Worm (Caenorhabditis elegans) whole organism, L1 larva: Measurements from ENCODE around the gene frpr-3.

ENCODE experiments used
- C04F5.9 ChIP-seq: sonication (generic microtip); optimal IDR thresholded peaks from 2 replicates; lab custom pipeline; 2016; ENCODE audit warnings: missing genetic modification characterization, missing compliant biosample characterization
- C34B4.2 ChIP-seq: sonication (generic microtip); optimal IDR thresholded peaks from 2 replicates; lab custom pipeline; 2017; ENCODE audit warnings: mild to moderate bottlenecking, missing genetic modification characterization, missing compliant biosample characterization
- aha-1 ChIP-seq: fragments of 150-350 bp; optimal IDR thresholded peaks from 2 replicates; lab custom pipeline; 2014; ENCODE audit warnings: missing biosample characterization, missing genetic modification characterization
- aly-2 ChIP-seq: fragments of 150-350 bp; optimal IDR thresholded peaks from 2 replicates; lab custom pipeline; 2014; ENCODE audit warnings: missing biosample characterization, missing genetic modification characterization
- blmp-1 ChIP-seq: fragments of 150-350 bp; optimal IDR thresholded peaks from 2 replicates; lab custom pipeline; 2014; ENCODE audit warnings: missing biosample characterization, missing genetic modification characterization
- ceh-88 ChIP-seq: fragments of 200-800 bp; sonication (Bioruptor generic); IDR thresholded peaks from 2 replicates; pipeline ENCODE4 v1.3.6; 2022; ENCODE audit warnings: missing genetic modification characterization, missing compliant biosample characterization
- ceh-90 ChIP-seq: sonication (generic microtip); optimal IDR thresholded peaks from 2 replicates; lab custom pipeline; 2016; ENCODE audit warnings: missing genetic modification characterization, missing compliant biosample characterization
- efl-1 ChIP-seq, 4 experiments: fragments of 150-350 bp; optimal IDR thresholded peaks in 3 of 4; peaks in 1 of 4; 1 replicate in 1 of 4; 2 replicates in 3 of 4; lab custom pipeline; 2014; ENCODE audit warnings: missing biosample characterization in 2 of 4, missing genetic modification characterization in 2 of 4, missing genetic modification reagents in 2 of 4
- efl-3 ChIP-seq: fragments of 200-800 bp; sonication (Bioruptor generic); optimal IDR thresholded peaks from 2 replicates; lab custom pipeline; 2018; ENCODE audit warnings: mild to moderate bottlenecking, missing genetic modification characterization, missing compliant biosample characterization
- egl-13 ChIP-seq: sonication (generic microtip); optimal IDR thresholded peaks from 2 replicates; lab custom pipeline; 2016; ENCODE audit warnings: missing genotype, missing genetic modification reagents, missing genetic modification characterization, missing compliant biosample characterization
- egl-27 ChIP-seq, 2 experiments: fragments of 150-350 bp in 1 of 2; sonication (generic microtip); optimal IDR thresholded peaks; 3 replicates each; lab custom pipeline; 2017 to 2018; ENCODE audit warnings: missing biosample characterization in 2 of 2, missing genetic modification characterization in 2 of 2, missing genetic modification reagents in 2 of 2
- elt-2 ChIP-seq: sonication (generic microtip); optimal IDR thresholded peaks from 2 replicates; lab custom pipeline; 2016; ENCODE audit warnings: missing genetic modification characterization, mild to moderate bottlenecking, inconsistent platforms, missing compliant biosample characterization, missing genetic modification reagents
- elt-3 ChIP-seq, 6 experiments: fragments of 150-350 bp in 1 of 6; sonication (generic microtip); optimal IDR thresholded peaks; 2 replicates each; lab custom pipeline; 2017 to 2018; ENCODE audit warnings: missing biosample characterization in 6 of 6, missing genetic modification characterization in 6 of 6, inconsistent platforms in 1 of 6
- ets-5 ChIP-seq: fragments of 200-800 bp; sonication (Bioruptor generic); IDR thresholded peaks from 2 replicates; pipeline ENCODE4 v1.3.6; 2022; ENCODE audit warnings: missing genetic modification characterization, missing compliant biosample characterization
- fkh-4 ChIP-seq: sonication (generic microtip); optimal IDR thresholded peaks from 2 replicates; lab custom pipeline; 2016; ENCODE audit warnings: missing compliant biosample characterization, missing genetic modification characterization, borderline replicate concordance
- fos-1 ChIP-seq: fragments of 150-350 bp; optimal IDR thresholded peaks from 2 replicates; lab custom pipeline; 2014; ENCODE audit warnings: missing biosample characterization, missing genetic modification characterization
- grh-1 ChIP-seq: fragments of 200-800 bp; sonication (Bioruptor generic); IDR thresholded peaks from 2 replicates; pipeline ENCODE4 v1.3.6; 2022; ENCODE audit warnings: missing genetic modification reagents, missing genetic modification characterization, missing compliant biosample characterization
- hlh-17 ChIP-seq: fragments of 200-800 bp; sonication (Bioruptor generic); optimal IDR thresholded peaks from 2 replicates; lab custom pipeline; 2018; ENCODE audit warnings: missing genetic modification characterization, mild to moderate bottlenecking, missing compliant biosample characterization, moderate library complexity, borderline replicate concordance
- irx-1 ChIP-seq: sonication (generic microtip); optimal IDR thresholded peaks from 2 replicates; lab custom pipeline; 2016; ENCODE audit warnings: missing genetic modification characterization, missing compliant biosample characterization
- isw-1 ChIP-seq: fragments of 200-800 bp; sonication (Bioruptor generic); IDR thresholded peaks from 2 replicates; pipeline ENCODE4 v1.3.6; 2022; ENCODE audit warnings: missing genetic modification characterization, missing compliant biosample characterization
- jun-1 ChIP-seq: fragments of 150-350 bp; optimal IDR thresholded peaks from 2 replicates; lab custom pipeline; 2014; ENCODE audit warnings: missing biosample characterization, missing genetic modification reagents, missing genetic modification characterization
- lin-14 ChIP-seq: fragments of 200-800 bp; sonication (Bioruptor generic); optimal IDR thresholded peaks from 2 replicates; lab custom pipeline; 2018; ENCODE audit warnings: mild to moderate bottlenecking, missing genetic modification characterization, moderate library complexity, missing compliant biosample characterization
- lin-15B ChIP-seq: fragments of 150-350 bp; sonication (generic microtip); optimal IDR thresholded peaks from 3 replicates; lab custom pipeline; 2014; ENCODE audit warnings: missing biosample characterization, missing genetic modification characterization
- lin-35 ChIP-seq, 2 experiments: fragments of 150-350 bp; optimal IDR thresholded peaks; 2 replicates each; lab custom pipeline; 2014; ENCODE audit warnings: missing biosample characterization in 2 of 2, missing genetic modification characterization in 2 of 2, missing genetic modification reagents in 2 of 2
- lin-39 ChIP-seq: fragments of 150-350 bp; optimal IDR thresholded peaks from 2 replicates; lab custom pipeline; 2014; ENCODE audit warnings: missing biosample characterization, missing genetic modification reagents, missing genetic modification characterization
- lsy-2 ChIP-seq, 2 experiments: fragments of 150-350 bp; optimal IDR thresholded peaks; 2 replicates each; lab custom pipeline; 2014; ENCODE audit warnings: missing biosample characterization in 2 of 2, missing genetic modification characterization in 2 of 2
- mab-9 ChIP-seq: fragments of 200-800 bp; sonication (Bioruptor generic); IDR thresholded peaks from 2 replicates; pipeline ENCODE4 v1.3.6; 2022; ENCODE audit warnings: missing genetic modification reagents, missing genetic modification characterization, missing compliant biosample characterization
- mdl-1 ChIP-seq, 2 experiments: fragments of 150-350 bp; optimal IDR thresholded peaks; 2 replicates each; lab custom pipeline; 2014 to 2017; ENCODE audit warnings: missing biosample characterization in 2 of 2, missing genetic modification characterization in 2 of 2, inconsistent platforms in 1 of 2
- nhr-11 ChIP-seq: fragments of 150-350 bp; optimal IDR thresholded peaks from 2 replicates; lab custom pipeline; 2014; ENCODE audit warnings: missing biosample characterization, missing genetic modification characterization
- nhr-19 ChIP-seq: fragments of 200-800 bp; sonication (Bioruptor generic); conservative IDR thresholded peaks from 2 replicates; pipeline ENCODE4 v1.3.6; 2022; ENCODE audit warnings: missing genetic modification characterization, missing compliant biosample characterization
- nhr-20 ChIP-seq: sonication (generic microtip); optimal IDR thresholded peaks from 2 replicates; lab custom pipeline; 2016; ENCODE audit warnings: mild to moderate bottlenecking, missing genetic modification characterization, missing compliant biosample characterization
- nhr-237 ChIP-seq: fragments of 150-350 bp; optimal IDR thresholded peaks from 2 replicates; lab custom pipeline; 2014; ENCODE audit warnings: missing biosample characterization, missing genetic modification characterization
- nhr-76 ChIP-seq: sonication (generic microtip); optimal IDR thresholded peaks from 2 replicates; lab custom pipeline; 2017; ENCODE audit warnings: missing biosample characterization, missing genetic modification characterization
- nhr-84 ChIP-seq: sonication (generic microtip); optimal IDR thresholded peaks from 2 replicates; lab custom pipeline; 2017; ENCODE audit warnings: missing biosample characterization, missing genetic modification characterization
- pax-3 ChIP-seq: fragments of 200-800 bp; sonication (Bioruptor generic); optimal IDR thresholded peaks from 2 replicates; lab custom pipeline; 2018; ENCODE audit warnings: mild to moderate bottlenecking, missing genetic modification characterization, moderate library complexity, missing compliant biosample characterization
- skn-1 ChIP-seq: fragments of 150-350 bp; optimal IDR thresholded peaks from 2 replicates; lab custom pipeline; 2014; ENCODE audit warnings: missing biosample characterization, missing genetic modification characterization
- snu-23 ChIP-seq: sonication (generic microtip); optimal IDR thresholded peaks from 2 replicates; lab custom pipeline; 2016; ENCODE audit warnings: missing genetic modification characterization, missing compliant biosample characterization
- sox-4 ChIP-seq: sonication (generic microtip); optimal IDR thresholded peaks from 2 replicates; lab custom pipeline; 2016; ENCODE audit warnings: missing genetic modification characterization, missing compliant biosample characterization
- sptf-1 ChIP-seq: fragments of 150-350 bp; optimal IDR thresholded peaks from 2 replicates; lab custom pipeline; 2014; ENCODE audit warnings: missing biosample characterization, missing genetic modification characterization
- tbx-2 ChIP-seq: sonication (generic microtip); optimal IDR thresholded peaks from 2 replicates; lab custom pipeline; 2016; ENCODE audit warnings: missing genetic modification characterization, missing compliant biosample characterization
- unc-130 ChIP-seq: fragments of 150-350 bp; optimal IDR thresholded peaks from 2 replicates; lab custom pipeline; 2017; ENCODE audit warnings: missing biosample characterization, missing genetic modification characterization, inconsistent platforms
- unc-86 ChIP-seq: sonication (generic microtip); optimal IDR thresholded peaks from 2 replicates; lab custom pipeline; 2016; ENCODE audit warnings: missing genetic modification characterization, missing compliant biosample characterization
- vab-15 ChIP-seq: sonication (generic microtip); optimal IDR thresholded peaks from 2 replicates; lab custom pipeline; 2017; ENCODE audit warnings: missing genotype, mild to moderate bottlenecking, missing genetic modification characterization, missing compliant biosample characterization
- zip-4 ChIP-seq: fragments of 200-800 bp; sonication (Bioruptor generic); optimal IDR thresholded peaks from 2 replicates; lab custom pipeline; 2018; ENCODE audit warnings: mild to moderate bottlenecking, missing genetic modification characterization, moderate library complexity, missing compliant biosample characterization
- ztf-4 ChIP-seq: fragments of 150-350 bp; optimal IDR thresholded peaks from 2 replicates; lab custom pipeline; 2014; ENCODE audit warnings: missing biosample characterization, missing genetic modification characterization

The frpr-3 gene

ce11 chrV:7734909-7735308 lies 36.2 kb upstream of the frpr-3 start, which contains the start of gene clic-1 (continued):
- no peak for TF ChIP-seq vab-15 (tag; lab: Kevin White, UChicago)
- TF ChIP-seq ceh-90 (tag; lab: Kevin White, UChicago): no peak
- peak; percentile 2 for TF ChIP-seq aly-2
- TF ChIP-seq nhr-11 (tag; lab: Kevin White, UChicago): peak; percentile 4
- no peak for TF ChIP-seq nhr-84 (tag; lab: Kevin White, UChicago)
- no peak for TF ChIP-seq nhr-237 (tag; lab: Kevin White, UChicago)
- TF ChIP-seq ceh-88 (GFP tag; lab: Robert Waterston, UW): no peak
- peak; percentile 65 for TF ChIP-seq tbx-2 (tag; lab: Kevin White, UChicago)
- peak; percentile 43 for TF ChIP-seq lin-15B (tag; lab: Kevin White, UChicago)
- TF ChIP-seq unc-86 (tag; lab: Kevin White, UChicago): peak; percentile 58
- no peak for TF ChIP-seq mab-9 (GFP tag; lab: Robert Waterston, UW)
- TF ChIP-seq ztf-4 (tag; lab: Kevin White, UChicago): no peak
- peak; percentile 65 for TF ChIP-seq zip-4
- TF ChIP-seq grh-1 (GFP tag; lab: Robert Waterston, UW): no peak
- no peak for TF ChIP-seq elt-2 (tag; lab: Kevin White, UChicago)
- TF ChIP-seq nhr-20: peak; percentile 57
- TF ChIP-seq unc-130 (tag; lab: Kevin White, UChicago): peak; percentile 13
- TF ChIP-seq hlh-17 (GFP tag; lab: Kevin White, UChicago): no peak
- peak; percentile 70 for TF ChIP-seq lin-14 (GFP tag; lab: Kevin White, UChicago)
- no peak for TF ChIP-seq sox-4 (tag; lab: Kevin White, UChicago)
- no peak for TF ChIP-seq efl-3 (GFP tag; lab: Kevin White, UChicago)
- TF ChIP-seq snu-23 (GFP tag; lab: Kevin White, UChicago): peak; percentile 74
- TF ChIP-seq fos-1 (tag; lab: Kevin White, UChicago): peak; percentile 58
- TF ChIP-seq nhr-76 (tag; lab: Kevin White, UChicago): no peak
- TF ChIP-seq C04F5.9 (tag; lab: Kevin White, UChicago): no peak
- peak; percentile 96 to 98 for TF ChIP-seq lin-35 (GFP tag; optimal IDR thresholded peaks at IDR 0.05; lab: Kevin White, UChicago)
- peak; percentile 63 for TF ChIP-seq jun-1 (tag; lab: Kevin White, UChicago)
- peak in 1 of 2 experiments; percentile 67 for TF ChIP-seq mdl-1 (tag; optimal IDR thresholded peaks at IDR 0.05; lab: Kevin White, UChicago)
- peak; percentile 91 for TF ChIP-seq skn-1
- TF ChIP-seq ets-5: no peak
- TF ChIP-seq isw-1: peak; percentile 56
- TF ChIP-seq, all 84 proteins: peak for 38

ce11 chrV:7735319-7735718 lies 35.7 kb upstream of the frpr-3 start, which contains the start of gene srr-10:
Gene srr-10, plus strand, starts transcription at chrV:7735619.
- TF ChIP-seq nhr-237 (tag; lab: Kevin White, UChicago) (no peak), jun-1 (tag; lab: Kevin White, UChicago) (no peak), sptf-1 (no peak), efl-1 (optimal IDR thresholded peaks at IDR 0.05; lab: Kevin White, UChicago) (no peak), efl-1 (GFP tag; optimal IDR thresholded peaks at IDR 0.05 in 1 of 2; lab: Kevin White, UChicago) (peak in 1 of 2 experiments; percentile 34), lsy-2 (tag; optimal IDR thresholded peaks at IDR 0.05; lab: Kevin White, UChicago) (no peak)
- TF ChIP-seq, all 84 proteins: peak for 1

- TF ChIP-seq nhr-19: no peak
- TF ChIP-seq egl-13 (tag; lab: Kevin White, UChicago): no peak
- no peak for TF ChIP-seq C34B4.2 (tag; lab: Kevin White, UChicago)
- no peak for TF ChIP-seq vab-15 (tag; lab: Kevin White, UChicago)
- no peak for TF ChIP-seq pax-3 (tag; lab: Kevin White, UChicago)
- TF ChIP-seq nhr-76 (tag; lab: Kevin White, UChicago): no peak
- TF ChIP-seq lin-35 (GFP tag; optimal IDR thresholded peaks at IDR 0.05; lab: Kevin White, UChicago): no peak
- no peak for TF ChIP-seq lin-39 (tag; lab: Kevin White, UChicago)
- no peak for TF ChIP-seq aha-1 (tag; lab: Kevin White, UChicago)
- TF ChIP-seq irx-1 (tag; lab: Kevin White, UChicago): no peak
- no peak for TF ChIP-seq snu-23 (GFP tag; lab: Kevin White, UChicago)
- TF ChIP-seq zip-4: no peak
- TF ChIP-seq nhr-237 (tag; lab: Kevin White, UChicago): no peak
- TF ChIP-seq elt-3 (tag; optimal IDR thresholded peaks at IDR 0.05; lab: Kevin White, UChicago): no peak
- no peak for TF ChIP-seq lin-14 (GFP tag; lab: Kevin White, UChicago)
- no peak for TF ChIP-seq fkh-4
- TF ChIP-seq nhr-84 (tag; lab: Kevin White, UChicago): no peak
- no peak for TF ChIP-seq aly-2
- no peak for TF ChIP-seq blmp-1 (tag; lab: Kevin White, UChicago)
- no peak for TF ChIP-seq egl-27 (tag; optimal IDR thresholded peaks at IDR 0.05; lab: Kevin White, UChicago)
These were observed 33.4 kb upstream of the frpr-3 start, which contains the start of gene srr-9 for ce11 chrV:7737710-7738109. Gene srr-9, plus strand, starts transcription at chrV:7738010.
